Worm (Caenorhabditis elegans): ENCODE data around the gene F57G12.1.

Gene F57G12.1

DNA sequence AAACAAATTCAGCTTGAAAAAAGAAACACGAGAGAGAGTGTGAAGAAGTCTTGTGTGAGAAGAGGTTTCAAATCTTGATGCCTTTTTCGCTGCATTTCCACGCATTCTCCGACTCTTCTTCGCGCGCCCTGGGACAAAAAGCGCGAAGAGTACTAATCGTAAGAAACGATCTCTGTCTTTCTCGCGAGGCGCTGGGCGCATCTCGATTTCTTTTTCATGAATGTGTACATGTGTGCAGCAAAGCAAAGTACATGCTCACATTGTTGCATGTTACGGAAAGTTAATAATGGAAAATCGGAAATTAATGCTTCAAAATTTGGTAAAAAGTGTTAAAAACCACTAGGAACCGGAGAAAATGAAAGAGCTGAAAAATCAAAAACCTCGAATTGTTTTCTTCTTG, 6.0 kb upstream of the F57G12.1 start:
- TF ChIP-seq attf-5 (GFP tag; optimal IDR thresholded peaks at IDR 0.05) (no peak), lin-40 (tag; optimal IDR thresholded peaks at IDR 0.05) (peak; percentile 6), zim-3 (tag; optimal IDR thresholded peaks at IDR 0.05) (no peak), somi-1 (GFP tag; optimal IDR thresholded peaks at IDR 0.05) (no peak), ceh-58 (GFP tag; IDR thresholded peaks at IDR 0.05) (no peak), sdz-38 (tag; optimal IDR thresholded peaks at IDR 0.05) (no peak)

DNA sequence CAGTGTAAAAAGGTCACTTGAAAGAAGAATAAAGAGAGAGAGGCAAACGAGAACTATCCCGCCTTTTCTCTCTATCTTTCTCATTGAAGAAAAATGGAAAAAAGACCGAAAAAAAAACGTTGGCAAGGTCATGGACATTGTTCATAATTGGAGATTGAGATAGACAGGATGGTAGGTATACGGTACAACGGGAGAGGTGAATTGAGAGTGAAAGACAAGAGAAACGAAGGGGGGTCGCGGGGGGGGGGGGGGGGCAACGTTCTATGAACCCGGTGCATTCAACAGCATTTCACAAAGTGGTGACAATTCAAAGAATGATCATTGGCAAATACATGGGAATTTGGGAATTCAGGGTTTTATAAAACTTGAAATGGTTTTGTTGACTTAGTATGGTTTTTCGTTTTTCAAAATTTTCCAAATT, 5.4 kb upstream of the F57G12.1 start:
- TF ChIP-seq cebp-1 (GFP tag; IDR thresholded peaks at IDR 0.05), result no peak
- TF ChIP-seq cebp-1 (tag; optimal IDR thresholded peaks at IDR 0.05), result peak; percentile 12
- TF ChIP-seq egrh-3 (GFP tag; IDR thresholded peaks at IDR 0.05), result peak; percentile 58; the same call in 1 of the 2 replicates
- peak; percentile 32 for TF ChIP-seq ceh-27 (GFP tag; optimal IDR thresholded peaks at IDR 0.05)
- no peak for TF ChIP-seq madf-6 (GFP tag; IDR thresholded peaks at IDR 0.05)
- TF ChIP-seq ztf-18 (tag; optimal IDR thresholded peaks at IDR 0.05), result no peak
- TF ChIP-seq mes-4 (tag; optimal IDR thresholded peaks at IDR 0.05), result no peak
- TF ChIP-seq zfh-2 (GFP tag; conservative IDR thresholded peaks at IDR 0.05), result peak; percentile 62

DNA sequence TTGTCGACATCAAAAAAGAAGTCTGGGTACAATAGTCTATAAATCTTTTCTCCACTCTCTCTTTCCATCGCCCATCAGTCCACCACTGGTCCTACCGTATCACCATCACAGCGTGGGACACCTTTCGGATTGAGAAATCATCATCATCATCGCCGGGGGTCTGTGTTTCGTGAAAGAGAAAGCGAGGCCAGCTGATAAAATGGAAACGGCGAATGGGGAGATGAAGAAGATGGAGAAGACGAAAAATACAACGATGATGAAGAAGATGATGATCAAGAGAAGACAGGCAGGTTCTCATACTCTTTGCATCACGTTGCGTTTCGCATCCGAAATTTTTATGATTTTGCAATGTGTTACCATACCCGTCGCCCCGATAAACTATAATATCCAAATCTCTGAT, 4.9 kb upstream of the F57G12.1 start:
- TF ChIP-seq lin-40 (tag; optimal IDR thresholded peaks at IDR 0.05) (peak; percentile 20), ceh-40 (GFP tag; IDR thresholded peaks at IDR 0.05) (no peak), ZK185.1 (tag; optimal IDR thresholded peaks at IDR 0.05; ENCODE audit: poor library complexity, severe bottlenecking) (peak; percentile 6)

DNA sequence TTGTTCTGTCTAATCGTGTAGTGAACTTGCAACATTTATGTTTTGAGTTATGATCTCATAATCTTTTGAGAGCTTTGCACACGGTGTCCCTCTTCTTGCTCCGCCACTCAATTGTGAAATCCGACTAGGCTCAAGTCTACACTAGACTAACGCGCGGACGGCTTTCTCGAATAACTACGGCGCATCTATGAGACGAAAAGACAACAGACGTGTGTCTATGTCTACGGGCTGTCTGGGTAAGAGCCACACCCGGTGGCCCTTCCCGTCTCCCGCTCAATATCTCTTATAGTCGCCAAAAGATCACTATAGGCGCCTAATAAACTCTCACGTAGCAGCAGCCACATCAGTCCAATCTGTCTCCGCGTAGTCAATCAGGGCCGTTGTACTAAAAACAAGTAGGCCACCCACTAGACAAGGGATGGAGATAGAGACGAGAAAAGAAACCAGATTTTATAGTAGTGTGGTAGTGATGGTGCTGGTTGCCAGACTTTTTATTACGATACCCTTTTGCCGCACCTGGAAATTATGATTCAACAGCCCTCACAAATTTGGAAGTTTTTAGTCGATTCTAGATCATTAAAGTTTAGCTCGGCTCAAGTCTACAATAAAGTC, 4.3 kb upstream of the F57G12.1 start:
- TF ChIP-seq F39B2.1 (GFP tag; IDR thresholded peaks at IDR 0.05) (no peak), K12H6.12 (tag; optimal IDR thresholded peaks at IDR 0.05) (no peak), him-1 (tag; optimal IDR thresholded peaks at IDR 0.05) (no peak), F22D6.2 (tag; optimal IDR thresholded peaks at IDR 0.05) (no peak), nhr-27 (tag; optimal IDR thresholded peaks at IDR 0.05) (no peak), B0261.1 (tag; optimal IDR thresholded peaks at IDR 0.05) (no peak), ztf-25 (GFP tag; IDR thresholded peaks at IDR 0.05) (peak; percentile 32; the same call in 1 of the 2 replicates), cebp-1 (GFP tag; IDR thresholded peaks at IDR 0.05) (no peak), cebp-1 (tag; optimal IDR thresholded peaks at IDR 0.05) (peak; percentile 23)

DNA sequence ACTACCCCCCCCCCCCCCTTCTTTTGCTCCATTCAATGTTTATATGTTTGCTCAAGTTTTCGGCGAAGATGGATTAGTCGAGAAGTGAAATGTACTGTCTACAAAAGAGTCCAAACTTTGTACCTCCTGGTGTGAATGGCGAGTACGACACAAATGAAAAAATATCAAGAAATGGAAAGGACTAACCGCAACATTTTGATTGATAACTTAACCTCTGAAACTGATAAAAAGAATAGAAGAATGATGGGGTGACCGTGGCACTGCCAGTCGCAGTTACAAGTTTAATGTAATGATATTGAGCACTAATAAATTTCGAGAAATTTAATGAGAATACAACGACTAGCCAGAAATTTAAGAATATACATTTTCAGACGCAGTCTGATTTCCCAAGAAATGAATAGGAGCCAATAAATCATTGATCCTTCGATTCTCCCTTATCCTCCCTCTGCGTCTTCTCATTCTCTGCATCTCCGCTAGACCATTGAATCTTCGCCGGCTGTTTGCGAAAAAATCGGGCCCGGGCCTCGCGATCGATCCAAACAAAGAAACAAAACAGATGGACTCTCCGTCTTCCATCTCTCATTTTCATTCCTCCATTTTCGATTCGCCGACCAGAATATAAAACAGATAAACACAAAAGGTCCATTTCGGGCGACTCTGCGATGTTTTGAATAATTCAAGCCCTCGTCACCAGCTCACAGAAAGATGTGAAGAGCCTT, 3.4 kb upstream of the F57G12.1 start:
- no peak for TF ChIP-seq madf-3 (GFP tag; IDR thresholded peaks at IDR 0.05)
- TF ChIP-seq nhr-80 (tag; optimal IDR thresholded peaks at IDR 0.05), result peak; percentile 60

DNA sequence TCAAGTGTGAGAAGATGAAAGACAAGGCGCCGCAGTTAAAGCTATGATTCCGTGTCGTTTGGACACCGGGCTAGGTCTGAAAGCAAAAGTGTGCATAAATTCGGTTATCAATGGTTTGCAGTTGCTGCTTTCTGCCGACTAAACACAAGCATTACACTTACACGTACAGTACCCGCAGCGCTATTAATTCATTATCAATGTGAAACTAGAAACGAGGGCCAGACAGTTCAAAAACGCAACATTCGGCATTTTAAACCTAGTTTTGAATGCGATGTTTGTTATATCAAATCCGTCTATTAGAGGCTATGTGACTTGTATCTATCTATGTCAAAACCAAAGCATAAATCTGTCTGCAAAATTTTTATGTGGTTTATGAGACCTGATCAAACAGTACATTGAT, 2.5 kb upstream of the F57G12.1 start:
- no peak for TF ChIP-seq sptf-2 (GFP tag; optimal IDR thresholded peaks at IDR 0.05)
- peak; percentile 32 for TF ChIP-seq nhr-80 (tag; optimal IDR thresholded peaks at IDR 0.05)

DNA sequence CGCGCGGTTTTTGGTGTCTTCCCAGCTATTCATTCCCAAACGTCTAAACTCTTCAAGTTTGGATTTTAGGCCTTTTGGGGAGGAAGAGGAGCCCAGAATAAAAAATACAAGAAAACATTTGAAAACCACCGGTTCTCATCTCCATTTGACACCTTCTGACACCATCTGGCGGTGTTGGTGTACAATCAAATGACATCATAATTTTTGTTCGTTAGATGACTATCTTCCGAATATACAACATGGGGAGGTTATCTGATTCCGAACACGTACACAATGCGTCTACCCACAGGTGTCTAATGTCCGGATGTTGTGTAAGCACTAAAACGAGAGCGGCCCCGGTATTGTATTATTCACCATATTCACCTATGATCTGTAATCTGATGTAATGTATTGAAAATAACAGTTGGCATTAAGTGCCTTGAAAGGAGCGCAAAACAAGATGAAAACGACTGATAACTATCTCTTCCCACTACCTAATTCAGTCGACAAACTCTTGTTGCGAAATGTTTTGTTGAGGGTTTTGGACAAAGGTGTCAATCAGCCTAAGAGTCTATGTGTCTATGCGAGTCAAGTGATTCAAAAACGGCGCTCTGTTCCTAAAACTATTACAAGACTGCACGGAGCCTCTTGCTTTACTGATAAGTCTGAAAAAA, 1.1 kb upstream of the F57G12.1 start:
- TF ChIP-seq nhr-27 (tag; optimal IDR thresholded peaks at IDR 0.05) (no peak), lin-40 (tag; optimal IDR thresholded peaks at IDR 0.05) (no peak), hlh-12 (tag; optimal IDR thresholded peaks at IDR 0.05) (no peak), efl-1 (GFP tag; optimal IDR thresholded peaks at IDR 0.05) (no peak), snpc-1.3 (tag; optimal IDR thresholded peaks at IDR 0.05; ENCODE audit: insufficient read depth) (no peak), nhr-90 (tag; optimal IDR thresholded peaks at IDR 0.05) (peak; percentile 60), B0336.3 (GFP tag; IDR thresholded peaks at IDR 0.05) (peak; percentile 33; the same call in 1 of the 2 replicates), ets-4 (GFP tag; optimal IDR thresholded peaks at IDR 0.05) (peak; percentile 71), dox-1 (GFP tag; IDR thresholded peaks at IDR 0.05) (peak; percentile 56; the same call in 1 of the 2 replicates), him-1 (tag; optimal IDR thresholded peaks at IDR 0.05) (no peak), let-607 (tag; optimal IDR thresholded peaks at IDR 0.05) (peak; percentile 43 to 56), nfyb-1 (GFP tag; IDR thresholded peaks at IDR 0.05) (peak; percentile 68), let-526 (GFP tag; IDR thresholded peaks at IDR 0.05) (no peak)
